Fruit fly (Drosophila melanogaster) whole organism, wandering third instar larva: ENCODE data around the gene sinah.
A peak's percentile ranks its signal among the peaks of the same experiment; 100 is the strongest.

Experiments
- Dfd ChIP-seq: fragments of >200 bp; optimal IDR thresholded peaks from 2 replicates; lab custom pipeline; 2017; ENCODE audit warnings: missing biosample characterization, missing genetic modification characterization
- Dif ChIP-seq: fragments of 200-275, 200-300 bp; sonication (Bioruptor generic); optimal IDR thresholded peaks from 2 replicates; lab custom pipeline; 2018; ENCODE audit warnings: missing biosample characterization, missing genetic modification characterization; ENCODE audit not compliant: partially characterized antibody
- GATAd ChIP-seq: sonication (Bioruptor generic); optimal IDR thresholded peaks from 2 replicates; lab custom pipeline; 2016; ENCODE audit warnings: missing biosample characterization, missing genetic modification characterization
- HLH106 ChIP-seq: fragments of 200-800 bp; optimal IDR thresholded peaks from 3 replicates; lab custom pipeline; 2019; ENCODE audit warnings: missing biosample characterization, mild to moderate bottlenecking, missing genetic modification characterization, moderate library complexity
- Hnf4 ChIP-seq: fragments of 200-800 bp; sonication (Bioruptor generic); optimal IDR thresholded peaks from 2 replicates; lab custom pipeline; 2016; ENCODE audit warnings: missing biosample characterization, mild to moderate bottlenecking, missing genetic modification characterization
- Hr78 ChIP-seq: fragments of >200 bp; optimal IDR thresholded peaks from 2 replicates; lab custom pipeline; 2017; ENCODE audit warnings: missing biosample characterization, missing genetic modification characterization
- Myc ChIP-seq: fragments of >200 bp; optimal IDR thresholded peaks from 2 replicates; lab custom pipeline; 2017
- N ChIP-seq: fragments of >200 bp; optimal IDR thresholded peaks from 2 replicates; lab custom pipeline; 2018; ENCODE audit warnings: missing biosample characterization, missing external identifiers, missing genetic modification characterization
- OdsH ChIP-seq: fragments of 200-800 bp; sonication (Bioruptor generic); optimal IDR thresholded peaks from 2 replicates; lab custom pipeline; 2016; ENCODE audit warnings: missing biosample characterization, mild to moderate bottlenecking, missing genetic modification characterization
- Rel ChIP-seq, 2 experiments: fragments of 200-800 bp; sonication (Bioruptor generic) in 1 of 2; optimal IDR thresholded peaks; 2 replicates in 1 of 2; 3 replicates in 1 of 2; lab custom pipeline; 2016 to 2019; ENCODE audit warnings: mild to moderate bottlenecking in 2 of 2, missing biosample characterization in 2 of 2, missing genetic modification characterization in 2 of 2, moderate library complexity in 1 of 2
- Sp1 ChIP-seq: fragments of 200-800 bp; sonication (Bioruptor generic); optimal IDR thresholded peaks from 3 replicates; lab custom pipeline; 2019; ENCODE audit warnings: missing biosample characterization, mild to moderate bottlenecking, missing genetic modification characterization, moderate library complexity
- Vsx2 ChIP-seq: fragments of 200-300, 225-300 bp; sonication (Bioruptor generic); optimal IDR thresholded peaks from 2 replicates; lab custom pipeline; 2018; ENCODE audit warnings: missing biosample characterization, missing genetic modification characterization; ENCODE audit not compliant: partially characterized antibody
- br ChIP-seq: fragments of 200-800 bp; sonication (Bioruptor generic); optimal IDR thresholded peaks from 2 replicates; lab custom pipeline; 2016; ENCODE audit warnings: missing biosample characterization, missing genetic modification characterization
- brk ChIP-seq: fragments of 200-800 bp; sonication (Bioruptor generic); optimal IDR thresholded peaks from 2 replicates; lab custom pipeline; 2016; ENCODE audit warnings: missing biosample characterization, mild to moderate bottlenecking, missing genetic modification characterization
- dl ChIP-seq, 2 experiments: fragments of 175-275, 200-275 bp in 1 of 2; fragments of 200-275 bp in 1 of 2; sonication (Bioruptor generic); optimal IDR thresholded peaks; lab custom pipeline; 2018; ENCODE audit warnings: mild to moderate bottlenecking in 2 of 2, missing biosample characterization in 2 of 2, missing genetic modification characterization in 2 of 2, moderate library complexity in 2 of 2; ENCODE audit not compliant: partially characterized antibody in 2 of 2, insufficient read depth in 1 of 2
- dsf ChIP-seq: sonication (Bioruptor generic); optimal IDR thresholded peaks from 2 replicates; lab custom pipeline; 2016; ENCODE audit warnings: missing biosample characterization, missing genetic modification characterization, borderline replicate concordance
- foxo ChIP-seq, 2 experiments: fragments of 200-800 bp; sonication (Bioruptor generic); optimal IDR thresholded peaks; 2 replicates in 1 of 2; 3 replicates in 1 of 2; lab custom pipeline; 2016 to 2017; ENCODE audit warnings: missing biosample characterization in 2 of 2, missing genetic modification characterization in 2 of 2
- fru ChIP-seq: fragments of 200-800 bp; sonication (Bioruptor generic); optimal IDR thresholded peaks from 3 replicates; lab custom pipeline; 2016; ENCODE audit warnings: missing biosample characterization, mild to moderate bottlenecking, missing genetic modification characterization
- h ChIP-seq: fragments of 200-800 bp; sonication (Bioruptor generic); optimal IDR thresholded peaks from 3 replicates; lab custom pipeline; 2016; ENCODE audit warnings: missing biosample characterization, mild to moderate bottlenecking, missing genetic modification characterization
- lola ChIP-seq: fragments of >200 bp; optimal IDR thresholded peaks from 2 replicates; lab custom pipeline; 2017; ENCODE audit warnings: missing biosample characterization, missing genetic modification characterization
- pan ChIP-seq: fragments of >200 bp; optimal IDR thresholded peaks from 2 replicates; lab custom pipeline; 2017
- rgr ChIP-seq: fragments of 200-800 bp; sonication (Bioruptor generic); optimal IDR thresholded peaks from 3 replicates; lab custom pipeline; 2016; ENCODE audit warnings: missing biosample characterization, mild to moderate bottlenecking, missing genetic modification characterization
- sage ChIP-seq: fragments of 200-800 bp; sonication (Bioruptor generic); optimal IDR thresholded peaks from 2 replicates; lab custom pipeline; 2016; ENCODE audit warnings: missing biosample characterization, mild to moderate bottlenecking, missing genetic modification characterization
- sv ChIP-seq: fragments of 200-800 bp; sonication (Bioruptor generic); optimal IDR thresholded peaks from 3 replicates; lab custom pipeline; 2016; ENCODE audit warnings: missing biosample characterization, missing genetic modification characterization
- woc ChIP-seq: sonication (Bioruptor generic); optimal IDR thresholded peaks from 2 replicates; lab custom pipeline; 2016; ENCODE audit warnings: missing biosample characterization, mild to moderate bottlenecking, missing genetic modification characterization

Gene sinah

dm6 chr3L:16873679-16874078 is 14.8 kb downstream of the sinah start:
- no peak for TF ChIP-seq brk (GFP tag; lab: Kevin White, UChicago)
- no peak for TF ChIP-seq Sp1 (GFP tag; lab: Kevin White, UChicago)
- TF ChIP-seq dl (GFP tag; optimal IDR thresholded peaks at IDR 0.05; lab: Kevin White, UChicago; ENCODE audit: insufficient read depth in 1 of 2, partially characterized antibody in 2 of 2): no peak
- no peak for TF ChIP-seq sage (GFP tag; lab: Kevin White, UChicago)
- no peak for TF ChIP-seq foxo (GFP tag; optimal IDR thresholded peaks at IDR 0.05; lab: Kevin White, UChicago)
- no peak for TF ChIP-seq Hr78 (GFP tag; lab: Kevin White, UChicago)
- no peak for TF ChIP-seq dsf
- no peak for TF ChIP-seq OdsH (GFP tag; lab: Kevin White, UChicago)
- TF ChIP-seq Dif (GFP tag; lab: Kevin White, UChicago): no peak
- TF ChIP-seq woc (GFP tag; lab: Kevin White, UChicago): no peak
- TF ChIP-seq h: no peak
- TF ChIP-seq rgr: no peak
- no peak for TF ChIP-seq HLH106 (tag; lab: Kevin White, UChicago)

- TF ChIP-seq N (GFP tag; lab: Kevin White, UChicago): peak; percentile 81
- TF ChIP-seq lola (GFP tag; lab: Kevin White, UChicago): peak; percentile 90
- no peak for TF ChIP-seq h
- TF ChIP-seq Vsx2: peak; percentile 60
- no peak for TF ChIP-seq woc (GFP tag; lab: Kevin White, UChicago)
- peak; percentile 22 for TF ChIP-seq Dif (GFP tag; lab: Kevin White, UChicago)
- peak; percentile 81 for TF ChIP-seq Myc
Observed at dm6 chr3L:16875484-16875883, 16.6 kb downstream of the sinah start.

- TF ChIP-seq N (GFP tag; lab: Kevin White, UChicago) (no peak), br (GFP tag; lab: Kevin White, UChicago) (no peak), HLH106 (tag; lab: Kevin White, UChicago) (no peak)
Observed at dm6 chr3L:16875959-16876358, 17.1 kb downstream of the sinah start.

DNA sequence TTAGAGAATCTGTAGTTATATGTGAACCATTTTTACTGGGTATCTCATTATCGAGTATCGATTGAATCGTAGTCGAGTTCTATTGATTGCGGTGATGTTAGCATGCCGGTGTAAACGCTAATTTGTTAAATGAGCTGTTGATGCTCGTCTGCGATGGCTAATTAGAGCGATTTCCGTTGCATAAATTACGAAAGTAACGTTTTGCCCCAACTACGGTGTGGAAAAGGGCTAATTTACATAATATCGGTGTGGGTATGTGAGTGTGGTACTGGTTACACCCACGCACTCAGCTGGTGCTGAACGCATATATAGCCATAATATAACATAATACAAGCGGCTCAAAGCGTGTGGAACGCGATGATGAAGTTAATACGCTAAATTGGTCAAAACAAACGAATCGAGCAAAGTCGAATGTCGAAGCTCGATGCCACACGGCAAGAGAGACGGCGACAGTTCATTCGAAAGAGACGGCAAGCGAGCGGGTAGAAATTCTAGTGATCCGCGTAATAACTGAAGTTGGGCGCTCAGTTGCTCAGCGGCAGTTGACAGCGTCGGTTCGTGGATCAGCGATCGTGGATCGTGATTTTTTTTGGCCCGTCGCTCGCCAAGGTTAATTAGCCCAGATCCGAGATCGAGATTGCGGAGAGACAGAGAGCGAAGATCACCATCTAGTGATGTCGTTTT is 18.0 kb downstream of the sinah start, which contains the start of gene CG32170:
TSS of gene CG32170 (plus strand) at position 525 of the 684 bp plus-strand sequence.
- no peak for TF ChIP-seq Hnf4 (GFP tag; lab: Kevin White, UChicago)
- no peak for TF ChIP-seq Hr78 (GFP tag; lab: Kevin White, UChicago)
- no peak for TF ChIP-seq fru (GFP tag; lab: Kevin White, UChicago)
- no peak for TF ChIP-seq foxo (GFP tag; optimal IDR thresholded peaks at IDR 0.05; lab: Kevin White, UChicago)
- TF ChIP-seq Vsx2: peak; percentile 42
- no peak for TF ChIP-seq brk (GFP tag; lab: Kevin White, UChicago)
- TF ChIP-seq sv (GFP tag; lab: Kevin White, UChicago): no peak
- TF ChIP-seq lola (GFP tag; lab: Kevin White, UChicago): no peak
- no peak for TF ChIP-seq h

DNA sequence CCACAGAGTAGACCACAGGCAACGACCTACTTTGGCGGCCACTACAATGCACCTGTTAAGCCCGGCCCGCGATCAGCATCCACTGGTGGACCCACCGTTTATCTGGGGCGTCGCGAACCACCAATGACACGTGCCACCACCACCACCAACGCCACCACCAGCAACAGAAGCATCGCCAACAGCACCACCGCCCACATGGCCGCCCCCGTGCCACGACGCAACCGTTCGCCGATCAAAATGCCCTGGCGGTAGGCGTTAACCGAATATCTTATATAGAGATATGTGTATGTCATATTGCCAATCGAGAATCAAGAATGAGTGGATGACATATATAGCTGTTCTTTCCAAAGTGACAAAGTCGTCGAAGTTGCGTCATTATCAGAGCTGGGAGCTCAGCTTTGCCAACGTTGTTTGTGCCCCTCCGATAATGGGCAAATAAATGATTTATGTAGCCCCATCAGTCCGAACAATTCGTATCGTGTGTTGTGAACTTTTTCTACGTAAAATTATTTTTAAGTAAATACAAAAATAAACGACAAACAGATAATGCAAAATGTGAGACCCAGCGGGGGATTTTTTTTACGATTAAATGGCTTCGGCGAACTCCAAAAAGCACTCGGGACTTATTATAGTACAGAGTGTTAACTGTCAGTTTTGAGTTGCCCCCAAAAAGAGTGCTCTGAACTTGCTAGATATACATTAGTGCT is 20.1 kb downstream of the sinah start:
- TF ChIP-seq Rel (GFP tag; optimal IDR thresholded peaks at IDR 0.05; lab: Kevin White, UChicago) (no peak), Rel (tag; optimal IDR thresholded peaks at IDR 0.05; lab: Kevin White, UChicago) (peak; percentile 93), fru (GFP tag; lab: Kevin White, UChicago) (no peak), Sp1 (GFP tag; lab: Kevin White, UChicago) (no peak), GATAd (GFP tag; lab: Kevin White, UChicago) (no peak), Hnf4 (GFP tag; lab: Kevin White, UChicago) (no peak)

- no peak for TF ChIP-seq Dfd (GFP tag; lab: Kevin White, UChicago)
- no peak for TF ChIP-seq brk (GFP tag; lab: Kevin White, UChicago)
- no peak for TF ChIP-seq OdsH (GFP tag; lab: Kevin White, UChicago)
- no peak for TF ChIP-seq pan (lab: Kevin White, UChicago)
- no peak for TF ChIP-seq sv (GFP tag; lab: Kevin White, UChicago)
- no peak for TF ChIP-seq Myc
- no peak for TF ChIP-seq Hr78 (GFP tag; lab: Kevin White, UChicago)
- no peak for TF ChIP-seq h
- TF ChIP-seq GATAd (GFP tag; lab: Kevin White, UChicago): no peak
- TF ChIP-seq, all 38 proteins: peak for 0
Observed at dm6 chr3L:16881097-16881496, 22.2 kb downstream of the sinah start.
